Fruit fly (Drosophila melanogaster) whole organism, embryonic: ENCODE results near the gene Mgat3.

Experiments
- Aef1 ChIP-seq: fragments of 200-800 bp; sonication (Bioruptor generic); IDR thresholded peaks from 3 replicates; pipeline ENCODE4 v1.3.6; 2022; ENCODE audit warnings: missing biosample characterization, missing genetic modification characterization
- Blimp-1 ChIP-seq: fragments of 200-800 bp; sonication (Bioruptor generic); optimal IDR thresholded peaks from 3 replicates; lab custom pipeline; 2018; ENCODE audit warnings: missing biosample characterization, missing genetic modification characterization, mild to moderate bottlenecking, moderate library complexity, missing genetic modification reagents
- CG11723 ChIP-seq: fragments of 200-800 bp; sonication (Bioruptor generic); optimal IDR thresholded peaks from 2 replicates; lab custom pipeline; 2017; ENCODE audit warnings: missing biosample characterization, mild to moderate bottlenecking, missing genetic modification characterization
- CG12104 ChIP-seq: fragments of 200-800 bp; sonication (Bioruptor generic); optimal IDR thresholded peaks from 3 replicates; lab custom pipeline; 2016; ENCODE audit warnings: missing biosample characterization, missing genetic modification characterization
- CG12155 ChIP-seq: fragments of 200-800 bp; sonication (Bioruptor generic); optimal IDR thresholded peaks from 3 replicates; lab custom pipeline; 2016; ENCODE audit warnings: missing biosample characterization, missing genetic modification characterization
- CG12942 ChIP-seq: fragments of 200-800 bp; sonication (Bioruptor generic); optimal IDR thresholded peaks from 3 replicates; lab custom pipeline; 2016; ENCODE audit warnings: missing biosample characterization, missing genetic modification characterization
- CG14014 ChIP-seq: fragments of 200-800 bp; sonication (Bioruptor generic); IDR thresholded peaks from 2 replicates; pipeline ENCODE4 v1.3.6; 2022; ENCODE audit warnings: missing biosample characterization, missing genetic modification characterization
- CG1529 ChIP-seq: fragments of 200-800 bp; sonication (Bioruptor generic); optimal IDR thresholded peaks from 3 replicates; lab custom pipeline; 2018; ENCODE audit warnings: missing biosample characterization, missing genetic modification characterization
- CG17359 ChIP-seq: fragments of 200-800 bp; sonication (Bioruptor generic); optimal IDR thresholded peaks from 3 replicates; lab custom pipeline; 2018; ENCODE audit warnings: missing biosample characterization, mild to moderate bottlenecking, missing genetic modification characterization, moderate library complexity
- CG1792 ChIP-seq: fragments of 200-800 bp; sonication (Bioruptor generic); optimal IDR thresholded peaks from 2 replicates; lab custom pipeline; 2016; ENCODE audit warnings: missing biosample characterization, missing genetic modification characterization
- CG2120 ChIP-seq: fragments of 200-800 bp; sonication (Bioruptor generic); optimal IDR thresholded peaks from 3 replicates; lab custom pipeline; 2016; ENCODE audit warnings: missing biosample characterization, missing genetic modification characterization
- CG2712 ChIP-seq: fragments of 200-800 bp; optimal IDR thresholded peaks from 3 replicates; lab custom pipeline; 2019; ENCODE audit warnings: missing biosample characterization, mild to moderate bottlenecking, missing genetic modification characterization, moderate library complexity
- CG30431 ChIP-seq: fragments of 200-800 bp; sonication (Bioruptor generic); optimal IDR thresholded peaks from 2 replicates; lab custom pipeline; 2017; ENCODE audit warnings: missing biosample characterization, missing genetic modification characterization
- CG31365 ChIP-seq: fragments of 200-800 bp; sonication (Bioruptor generic); optimal IDR thresholded peaks from 2 replicates; lab custom pipeline; 2018; ENCODE audit warnings: missing biosample characterization, mild to moderate bottlenecking, missing genetic modification characterization
- CG31441 ChIP-seq: fragments of 200-800 bp; sonication (Bioruptor generic); IDR thresholded peaks from 2 replicates; pipeline ENCODE4 v1.3.6; 2022; ENCODE audit warnings: missing biosample characterization, missing genetic modification characterization
- CG3281 ChIP-seq: fragments of 200-800 bp; sonication (Bioruptor generic); optimal IDR thresholded peaks from 3 replicates; lab custom pipeline; 2017; ENCODE audit warnings: missing biosample characterization, mild to moderate bottlenecking, missing genetic modification characterization
- CG33557 ChIP-seq: fragments of 200-800 bp; sonication (Bioruptor generic); optimal IDR thresholded peaks from 2 replicates; lab custom pipeline; 2019; ENCODE audit warnings: missing biosample characterization, mild to moderate bottlenecking, missing genetic modification characterization, moderate library complexity
- CG3847 ChIP-seq: fragments of 200-800 bp; sonication (Bioruptor generic); IDR thresholded peaks from 2 replicates; pipeline ENCODE4 v1.3.6; 2022; ENCODE audit warnings: missing biosample characterization, missing genetic modification characterization
- CG43689 ChIP-seq: fragments of 200-800 bp; sonication (Bioruptor generic); IDR thresholded peaks from 2 replicates; pipeline ENCODE4 v1.3.6; 2022; ENCODE audit warnings: missing biosample characterization, missing genetic modification characterization
- CG4424 ChIP-seq: fragments of 200-800 bp; sonication (Bioruptor generic); optimal IDR thresholded peaks from 3 replicates; lab custom pipeline; 2016; ENCODE audit warnings: missing biosample characterization, missing genetic modification characterization
- CG4617 ChIP-seq: fragments of 200-800 bp; sonication (Bioruptor generic); optimal IDR thresholded peaks from 3 replicates; lab custom pipeline; 2016; ENCODE audit warnings: missing biosample characterization, missing genetic modification characterization, borderline replicate concordance
- CG6254 ChIP-seq: fragments of 200-800 bp; sonication (Bioruptor generic); optimal IDR thresholded peaks from 3 replicates; lab custom pipeline; 2017; ENCODE audit warnings: mild to moderate bottlenecking, missing biosample characterization, missing genetic modification reagents, missing genetic modification characterization
- CG6765 ChIP-seq: fragments of 200-800 bp; sonication (Bioruptor generic); optimal IDR thresholded peaks from 3 replicates; lab custom pipeline; 2017; ENCODE audit warnings: missing biosample characterization, mild to moderate bottlenecking, missing genetic modification characterization
- CG6854 ChIP-seq: fragments of 200-800 bp; sonication (Bioruptor generic); optimal IDR thresholded peaks from 3 replicates; lab custom pipeline; 2017; ENCODE audit warnings: missing biosample characterization, mild to moderate bottlenecking, missing genetic modification characterization
- CG9876 ChIP-seq: fragments of 200-800 bp; sonication (Bioruptor generic); optimal IDR thresholded peaks from 2 replicates; lab custom pipeline; 2016; ENCODE audit warnings: missing biosample characterization, missing genetic modification characterization
- CG9932 ChIP-seq: fragments of 200-800 bp; sonication (Bioruptor generic); IDR thresholded peaks from 2 replicates; pipeline ENCODE4 v1.3.6; 2022; ENCODE audit warnings: missing biosample characterization, missing genetic modification characterization
- Dref ChIP-seq: fragments of 200-800 bp; sonication (Bioruptor generic); IDR thresholded peaks from 2 replicates; pipeline ENCODE4 v1.3.6; 2022; ENCODE audit warnings: missing biosample characterization, missing genetic modification characterization
- GATAe ChIP-seq: fragments of 200-800 bp; sonication (Bioruptor generic); conservative IDR thresholded peaks from 2 replicates; pipeline ENCODE4 v1.3.6; 2022; ENCODE audit warnings: missing biosample characterization, missing genetic modification characterization
- MESR4 ChIP-seq: fragments of 200-800 bp; sonication (Bioruptor generic); optimal IDR thresholded peaks from 2 replicates; lab custom pipeline; 2018; ENCODE audit warnings: missing biosample characterization, mild to moderate bottlenecking, missing genetic modification characterization, moderate library complexity
- Med ChIP-seq: fragments of 200-800 bp; sonication (Bioruptor generic); peaks from one replicate; lab custom pipeline; 2016; ENCODE audit warnings: missing biosample characterization, missing genetic modification characterization, mild to moderate bottlenecking, inconsistent platforms, moderate library complexity
- Meics ChIP-seq: fragments of 200-800 bp; sonication (Bioruptor generic); optimal IDR thresholded peaks from 2 replicates; lab custom pipeline; 2017; ENCODE audit warnings: missing biosample characterization, mild to moderate bottlenecking, missing genetic modification characterization
- Nf-YC ChIP-seq: fragments of 200-800 bp; optimal IDR thresholded peaks from 3 replicates; lab custom pipeline; 2019; ENCODE audit warnings: missing biosample characterization, mild to moderate bottlenecking, missing genetic modification characterization, moderate library complexity
- Spps ChIP-seq: fragments of 200-800 bp; sonication (Bioruptor generic); optimal IDR thresholded peaks from 2 replicates; lab custom pipeline; 2018; ENCODE audit warnings: missing biosample characterization, mild to moderate bottlenecking, missing genetic modification characterization
- Sry-δ ChIP-seq: fragments of 200-800 bp; sonication (Bioruptor generic); optimal IDR thresholded peaks from 2 replicates; lab custom pipeline; 2016; ENCODE audit warnings: missing biosample characterization, missing genetic modification characterization
- Vsx1 ChIP-seq: fragments of 200-800 bp; sonication (Bioruptor generic); optimal IDR thresholded peaks from 2 replicates; lab custom pipeline; 2017; ENCODE audit warnings: missing biosample characterization, mild to moderate bottlenecking, missing genetic modification characterization, missing genetic modification reagents
- Xrp1 ChIP-seq: fragments of 200-800 bp; sonication (Bioruptor generic); IDR thresholded peaks from 2 replicates; pipeline ENCODE4 v1.3.6; 2022; ENCODE audit warnings: missing biosample characterization, missing genetic modification characterization
- danr ChIP-seq: fragments of 200-800 bp; sonication (Bioruptor generic); IDR thresholded peaks from 2 replicates; pipeline ENCODE4 v1.3.6; 2022; ENCODE audit warnings: missing biosample characterization, missing genetic modification characterization
- her ChIP-seq: fragments of 200-800 bp; sonication (Bioruptor generic); optimal IDR thresholded peaks from 2 replicates; lab custom pipeline; 2016; ENCODE audit warnings: missing biosample characterization, missing genetic modification characterization
- insv ChIP-seq, 2 experiments: fragments of 200-800 bp; sonication (Bioruptor generic); optimal IDR thresholded peaks; 3 replicates each; lab custom pipeline; 2016 to 2018; ENCODE audit warnings: missing biosample characterization in 2 of 2, missing genetic modification characterization in 2 of 2
- lola ChIP-seq, 3 experiments: fragments of >200 bp in 2 of 3; fragments of 200-800 bp in 1 of 3; sonication (Bioruptor generic) in 1 of 3; optimal IDR thresholded peaks; 2 replicates each; lab custom pipeline; 2017 to 2019; ENCODE audit warnings: missing biosample characterization in 3 of 3, missing genetic modification characterization in 3 of 3, mild to moderate bottlenecking in 1 of 3, moderate library complexity in 1 of 3
- pfk ChIP-seq: fragments of 200-800 bp; sonication (Bioruptor generic); optimal IDR thresholded peaks from 2 replicates; lab custom pipeline; 2018; ENCODE audit warnings: missing biosample characterization, mild to moderate bottlenecking, missing genetic modification characterization, moderate library complexity
- phol ChIP-seq: fragments of 200-800 bp; sonication (Bioruptor generic); optimal IDR thresholded peaks from 3 replicates; lab custom pipeline; 2018; ENCODE audit warnings: missing biosample characterization, mild to moderate bottlenecking, missing genetic modification characterization, moderate library complexity
- sc ChIP-seq, 3 experiments: fragments of >200 bp in 2 of 3; fragments of 200-800 bp in 1 of 3; sonication (Bioruptor generic) in 1 of 3; optimal IDR thresholded peaks; 2 replicates in 2 of 3; 3 replicates in 1 of 3; lab custom pipeline; 2017; ENCODE audit warnings: mild to moderate bottlenecking in 1 of 3, missing biosample characterization in 1 of 3, missing genetic modification characterization in 1 of 3, missing genetic modification reagents in 1 of 3
- sima ChIP-seq: fragments of 200-800 bp; sonication (Bioruptor generic); optimal IDR thresholded peaks from 2 replicates; lab custom pipeline; 2016; ENCODE audit warnings: missing biosample characterization, missing genetic modification characterization
- slou ChIP-seq: fragments of 200-800 bp; sonication (Bioruptor generic); optimal IDR thresholded peaks from 3 replicates; lab custom pipeline; 2016; ENCODE audit warnings: missing biosample characterization, missing genetic modification characterization
- tx ChIP-seq: fragments of 200-800 bp; sonication (Bioruptor generic); optimal IDR thresholded peaks from 2 replicates; lab custom pipeline; 2016; ENCODE audit warnings: missing biosample characterization, missing genetic modification characterization
- unc-4 ChIP-seq: fragments of 200-800 bp; sonication (Bioruptor generic); IDR thresholded peaks from 2 replicates; pipeline ENCODE4 v1.3.6; 2022; ENCODE audit warnings: missing biosample characterization, missing genetic modification characterization; ENCODE audit not compliant: partially characterized antibody
- unpg ChIP-seq: fragments of 200-800 bp; sonication (Bioruptor generic); optimal IDR thresholded peaks from 3 replicates; lab custom pipeline; 2018; ENCODE audit warnings: missing biosample characterization, mild to moderate bottlenecking, missing genetic modification characterization, moderate library complexity
- zf30C ChIP-seq: fragments of 200-800 bp; sonication (Bioruptor generic); optimal IDR thresholded peaks from 3 replicates; lab custom pipeline; 2018; ENCODE audit warnings: missing biosample characterization, mild to moderate bottlenecking, missing genetic modification characterization
- zfh2 ChIP-seq: fragments of 200-800 bp; sonication (Bioruptor generic); optimal IDR thresholded peaks from 2 replicates; lab custom pipeline; 2016; ENCODE audit warnings: missing biosample characterization, missing genetic modification characterization

Mgat3 gene

DNA sequence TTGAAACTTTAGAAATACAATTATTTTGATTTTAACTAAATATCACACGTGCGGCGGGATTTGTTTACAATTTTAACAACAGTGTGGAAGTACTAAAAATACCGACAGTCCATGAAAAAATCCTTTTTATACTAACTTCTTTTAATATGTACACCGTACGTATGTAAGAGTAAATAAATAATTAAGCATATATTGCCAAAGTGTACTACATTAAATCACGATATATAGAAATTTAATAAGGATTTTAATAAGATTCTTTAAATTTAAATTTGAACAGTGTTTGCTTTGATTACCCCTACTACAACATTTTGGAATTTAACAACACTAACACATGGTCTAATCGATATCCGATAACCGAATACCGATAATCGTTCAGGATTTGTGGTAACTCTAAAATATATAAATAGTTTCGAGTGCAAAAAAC, 39.8 kb upstream of the Mgat3 start, which contains the start of the genes Ski6 and CG16812 (continued):
- TF ChIP-seq CG17359 (peak; percentile 78), CG2712 (tag; lab: Kevin White, UChicago) (peak; percentile 87), unpg (no peak), CG6854 (GFP tag; lab: Kevin White, UChicago) (no peak), CG1792 (GFP tag; lab: Kevin White, UChicago) (no peak), CG43689 (GFP tag; lab: Robert Waterston, UW) (no peak), CG6254 (GFP tag; lab: Kevin White, UChicago) (no peak), insv (GFP tag; optimal IDR thresholded peaks at IDR 0.05; lab: Kevin White, UChicago) (peak in 1 of 2 experiments; percentile 33), CG6765 (peak; percentile 7), CG4617 (GFP tag; lab: Kevin White, UChicago) (peak; percentile 65), CG30431 (GFP tag; lab: Kevin White, UChicago) (no peak), Meics (GFP tag; lab: Kevin White, UChicago) (peak; percentile 48), Sry-δ (GFP tag; lab: Kevin White, UChicago) (peak; percentile 42), Aef1 (peak; percentile 24; the same call in 2 of the 3 replicates), unc-4 (GFP tag; lab: Robert Waterston, UW) (peak; percentile 61), CG9876 (no peak), Vsx1 (GFP tag; lab: Kevin White, UChicago) (no peak), danr (GFP tag; lab: Robert Waterston, UW) (peak; percentile 16; the same call in 1 of the 2 replicates), CG4424 (peak; percentile 63), Xrp1 (GFP tag; lab: Robert Waterston, UW) (peak; percentile 76), CG31441 (GFP tag; lab: Robert Waterston, UW) (peak; percentile 83), lola (GFP tag; optimal IDR thresholded peaks at IDR 0.05; lab: Kevin White, UChicago) (peak in 1 of 3 experiments; percentile 71), GATAe (GFP tag; lab: Robert Waterston, UW) (no peak), her (GFP tag; lab: Kevin White, UChicago) (no peak), slou (GFP tag; lab: Kevin White, UChicago) (peak; percentile 39), CG2120 (GFP tag; lab: Kevin White, UChicago) (peak; percentile 76), zfh2 (GFP tag; lab: Kevin White, UChicago) (peak; percentile 15), CG31365 (no peak), sima (no peak), sc (optimal IDR thresholded peaks at IDR 0.05; lab: Kevin White, UChicago) (no peak), sc (GFP tag; optimal IDR thresholded peaks at IDR 0.05; lab: Kevin White, UChicago) (no peak), pfk (GFP tag; lab: Kevin White, UChicago) (no peak), CG3281 (GFP tag; lab: Kevin White, UChicago) (no peak), Blimp-1 (GFP tag; lab: Kevin White, UChicago) (no peak), tx (no peak), CG11723 (GFP tag; lab: Kevin White, UChicago) (no peak), CG1529 (GFP tag; lab: Kevin White, UChicago) (no peak), CG9932 (GFP tag; lab: Robert Waterston, UW) (peak; percentile 78), MESR4 (peak; percentile 41), Dref (GFP tag; lab: Robert Waterston, UW) (peak; percentile 76), CG12104 (GFP tag; lab: Kevin White, UChicago) (peak; percentile 34), phol (tag; lab: Kevin White, UChicago) (peak; percentile 82), CG12155 (GFP tag; lab: Kevin White, UChicago) (peak; percentile 77), CG14014 (GFP tag; lab: Robert Waterston, UW) (peak; percentile 53; the same call in 1 of the 2 replicates), CG12942 (GFP tag; lab: Kevin White, UChicago) (peak; percentile 60), CG33557 (GFP tag; lab: Kevin White, UChicago) (peak; percentile 41), zf30C (no peak), Spps (tag; lab: Kevin White, UChicago) (peak; percentile 59), Med (GFP tag; lab: Kevin White, UChicago) (peak; percentile 84), Nf-YC (tag; lab: Kevin White, UChicago) (no peak), CG3847 (peak; percentile 69)
